Worm (Caenorhabditis elegans): ENCODE results near the gene egl-5.

DNA sequence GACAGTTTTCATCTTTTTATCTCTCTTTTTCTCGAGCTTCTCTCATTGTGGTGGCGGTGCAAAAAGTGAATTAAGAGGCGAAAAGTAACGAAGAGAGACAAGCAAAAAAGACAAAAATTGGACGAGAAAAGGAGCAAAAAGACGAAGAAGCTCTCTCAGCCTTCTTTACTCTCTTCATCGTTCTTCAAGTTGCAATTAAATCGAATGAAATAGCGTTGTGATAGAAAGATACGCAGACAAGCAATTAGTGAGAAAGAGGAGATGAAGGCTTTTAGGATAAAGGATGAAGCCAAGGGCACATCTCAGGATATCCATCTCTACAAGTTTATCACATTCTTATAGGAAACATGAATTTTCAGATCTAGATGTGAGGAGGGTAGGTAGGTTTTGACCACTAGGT is 34.0 kb downstream of the egl-5 start:
- no peak for TF ChIP-seq nhr-77 (tag; optimal IDR thresholded peaks at IDR 0.05)
- TF ChIP-seq pqm-1 (tag; optimal IDR thresholded peaks at IDR 0.05): no peak
- TF ChIP-seq ceh-16 (tag; optimal IDR thresholded peaks at IDR 0.05): no peak
- TF ChIP-seq ztf-11 (tag; optimal IDR thresholded peaks at IDR 0.05): no peak
- TF ChIP-seq snpc-4 (tag; optimal IDR thresholded peaks at IDR 0.05): no peak
- no peak for TF ChIP-seq lin-15B (tag; optimal IDR thresholded peaks at IDR 0.05)
- TF ChIP-seq ama-1 (optimal IDR thresholded peaks at IDR 0.05): no peak
- TF ChIP-seq nhr-11 (tag; optimal IDR thresholded peaks at IDR 0.05): no peak
- no peak for TF ChIP-seq lin-39 (tag; optimal IDR thresholded peaks at IDR 0.05)
- TF ChIP-seq fos-1 (tag; optimal IDR thresholded peaks at IDR 0.05): no peak
- no peak for TF ChIP-seq skn-1 (tag; optimal IDR thresholded peaks at IDR 0.05)
- no peak for TF ChIP-seq lsy-12 (tag; optimal IDR thresholded peaks at IDR 0.05)
- no peak for TF ChIP-seq nhr-237 (tag; optimal IDR thresholded peaks at IDR 0.05)

All from whole organism, L3 larva.